Worm (Caenorhabditis elegans) whole organism, L1 larva: Measurements from ENCODE around the gene F16B3.3.

Experiments
- ama-1 ChIP-seq: fragments of 150-350 bp; optimal IDR thresholded peaks from 2 replicates; lab custom pipeline; 2014
- ces-1 ChIP-seq: fragments of 150-350 bp; optimal IDR thresholded peaks from 2 replicates; lab custom pipeline; 2014; ENCODE audit warnings: missing biosample characterization, missing genetic modification reagents, missing genetic modification characterization
- efl-1 ChIP-seq, 4 experiments: fragments of 150-350 bp; optimal IDR thresholded peaks in 3 of 4; peaks in 1 of 4; 1 replicate in 1 of 4; 2 replicates in 3 of 4; lab custom pipeline; 2014; ENCODE audit warnings: missing biosample characterization in 2 of 4, missing genetic modification characterization in 2 of 4, missing genetic modification reagents in 2 of 4
- fkh-8 ChIP-seq: sonication (generic microtip); optimal IDR thresholded peaks from 2 replicates; lab custom pipeline; 2016; ENCODE audit warnings: mild to moderate bottlenecking, missing genetic modification characterization, missing compliant biosample characterization
- fos-1 ChIP-seq: fragments of 150-350 bp; optimal IDR thresholded peaks from 2 replicates; lab custom pipeline; 2014; ENCODE audit warnings: missing biosample characterization, missing genetic modification characterization
- mef-2 ChIP-seq: fragments of 150-350 bp; optimal IDR thresholded peaks from 2 replicates; lab custom pipeline; 2014; ENCODE audit warnings: missing biosample characterization, missing genetic modification characterization
- nhr-237 ChIP-seq: fragments of 150-350 bp; optimal IDR thresholded peaks from 2 replicates; lab custom pipeline; 2014; ENCODE audit warnings: missing biosample characterization, missing genetic modification characterization
- nhr-28 ChIP-seq: fragments of 150-350 bp; optimal IDR thresholded peaks from 2 replicates; lab custom pipeline; 2014; ENCODE audit warnings: missing biosample characterization, missing genetic modification characterization
- rnt-1 ChIP-seq: sonication (generic microtip); optimal IDR thresholded peaks from 2 replicates; lab custom pipeline; 2016; ENCODE audit warnings: mild to moderate bottlenecking, missing genetic modification characterization, moderate library complexity, missing compliant biosample characterization
- skn-1 ChIP-seq: fragments of 150-350 bp; optimal IDR thresholded peaks from 2 replicates; lab custom pipeline; 2014; ENCODE audit warnings: missing biosample characterization, missing genetic modification characterization
- unc-62 ChIP-seq: fragments of 150-350 bp; optimal IDR thresholded peaks from 2 replicates; lab custom pipeline; 2014; ENCODE audit warnings: missing biosample characterization, missing genetic modification reagents, missing genetic modification characterization
- unc-86 ChIP-seq: sonication (generic microtip); optimal IDR thresholded peaks from 2 replicates; lab custom pipeline; 2016; ENCODE audit warnings: missing genetic modification characterization, missing compliant biosample characterization
- ztf-11 ChIP-seq, 2 experiments: sonication (generic microtip); optimal IDR thresholded peaks; 2 replicates each; lab custom pipeline; 2016 to 2017; ENCODE audit warnings: missing genetic modification characterization in 2 of 2, missing biosample characterization in 1 of 2, missing compliant biosample characterization in 1 of 2

- no peak for TF ChIP-seq ama-1
- no peak for TF ChIP-seq skn-1
- peak; percentile 45 for TF ChIP-seq ces-1 (GFP tag; lab: Kevin White, UChicago)
- TF ChIP-seq ztf-11 (tag; optimal IDR thresholded peaks at IDR 0.05; lab: Kevin White, UChicago) = no peak
- TF ChIP-seq nhr-237 (tag; lab: Kevin White, UChicago) = no peak
- no peak for TF ChIP-seq unc-62
- no peak for TF ChIP-seq rnt-1 (tag; lab: Kevin White, UChicago)
- no peak for TF ChIP-seq fos-1
- TF ChIP-seq nhr-28 = no peak
- TF ChIP-seq mef-2 (tag; lab: Kevin White, UChicago) = no peak
- TF ChIP-seq fkh-8 (tag; lab: Kevin White, UChicago) = peak; percentile 94
- peak; percentile 78 for TF ChIP-seq unc-86
- TF ChIP-seq efl-1 (optimal IDR thresholded peaks at IDR 0.05; lab: Kevin White, UChicago) = peak; percentile 20 to 31
- TF ChIP-seq efl-1 (GFP tag; optimal IDR thresholded peaks at IDR 0.05 in 1 of 2; lab: Kevin White, UChicago) = peak in 1 of 2 experiments; percentile 35
Measured at ce11 chrV:1366082-1366481, 48.4 kb upstream of the F16B3.3 start.
